Fruit fly (Drosophila melanogaster) whole organism, prepupa: ENCODE results near the gene Trmt112.

Experiments used
- Blimp-1 ChIP-seq: fragments of 200-800 bp; sonication (Bioruptor generic); optimal IDR thresholded peaks from 3 replicates; lab custom pipeline; 2017; ENCODE audit warnings: missing biosample characterization, missing genetic modification characterization, mild to moderate bottlenecking, moderate library complexity, missing genetic modification reagents
- CG10631 ChIP-seq: fragments of 200-800 bp; sonication (Bioruptor generic); optimal IDR thresholded peaks from 2 replicates; lab custom pipeline; 2016; ENCODE audit warnings: missing biosample characterization, missing genetic modification characterization
- CG10669 ChIP-seq: fragments of 200-800 bp; sonication (Bioruptor generic); optimal IDR thresholded peaks from 3 replicates; lab custom pipeline; 2018; ENCODE audit warnings: missing biosample characterization, mild to moderate bottlenecking, missing genetic modification characterization, moderate library complexity
- CG11294 ChIP-seq: fragments of 200-800 bp; sonication (Bioruptor generic); IDR thresholded peaks from 2 replicates; pipeline ENCODE4 v1.3.6; 2022; ENCODE audit warnings: missing biosample characterization, missing genetic modification characterization
- CG11762 ChIP-seq: fragments of 200-800 bp; sonication (Bioruptor generic); optimal IDR thresholded peaks from 3 replicates; lab custom pipeline; 2016; ENCODE audit warnings: missing biosample characterization, missing genetic modification characterization; ENCODE audit not compliant: insufficient read depth
- CG15336 ChIP-seq: fragments of 200-800 bp; sonication (Bioruptor generic); IDR thresholded peaks from 2 replicates; pipeline ENCODE4 v1.3.6; 2022; ENCODE audit warnings: missing biosample characterization, missing genetic modification characterization
- CG16779 ChIP-seq: fragments of 200-800 bp; sonication (Bioruptor generic); optimal IDR thresholded peaks from 3 replicates; lab custom pipeline; 2017; ENCODE audit warnings: missing biosample characterization, mild to moderate bottlenecking, missing genetic modification characterization
- CG3032 ChIP-seq: fragments of 200-800 bp; optimal IDR thresholded peaks from 2 replicates; lab custom pipeline; 2019; ENCODE audit warnings: missing biosample characterization, mild to moderate bottlenecking, missing genetic modification characterization, moderate library complexity
- CG32006 ChIP-seq: fragments of 200-800 bp; sonication (Bioruptor generic); optimal IDR thresholded peaks from 3 replicates; lab custom pipeline; 2017; ENCODE audit warnings: missing biosample characterization, mild to moderate bottlenecking, missing genetic modification characterization
- CG34406 ChIP-seq: fragments of 200-800 bp; sonication (Bioruptor generic); optimal IDR thresholded peaks from 3 replicates; lab custom pipeline; 2016; ENCODE audit warnings: missing biosample characterization, missing genetic modification characterization
- CG3919 ChIP-seq: fragments of 200-800 bp; sonication (Bioruptor generic); optimal IDR thresholded peaks from 3 replicates; lab custom pipeline; 2016; ENCODE audit warnings: missing biosample characterization, missing genetic modification characterization
- CG4318 ChIP-seq: fragments of 200-800 bp; sonication (Bioruptor generic); optimal IDR thresholded peaks from 3 replicates; lab custom pipeline; 2017; ENCODE audit warnings: missing biosample characterization, mild to moderate bottlenecking, missing genetic modification characterization
- CG6163 ChIP-seq: fragments of 200-800 bp; sonication (Bioruptor generic); IDR thresholded peaks from 3 replicates; pipeline ENCODE4 v1.3.6; 2022; ENCODE audit warnings: missing biosample characterization, missing genetic modification characterization
- CG6276 ChIP-seq: fragments of 200-800 bp; sonication (Bioruptor generic); optimal IDR thresholded peaks from 2 replicates; lab custom pipeline; 2017; ENCODE audit warnings: missing biosample characterization, mild to moderate bottlenecking, missing genetic modification characterization
- CG6808 ChIP-seq: fragments of 200-800 bp; sonication (Bioruptor generic); optimal IDR thresholded peaks from 3 replicates; lab custom pipeline; 2017; ENCODE audit warnings: missing biosample characterization, missing genetic modification characterization, mild to moderate bottlenecking, moderate library complexity, missing genetic modification reagents
- CG8119 ChIP-seq: fragments of 200-800 bp; sonication (Bioruptor generic); IDR thresholded peaks from 3 replicates; pipeline ENCODE4 v1.3.6; 2022; ENCODE audit warnings: missing biosample characterization, missing genetic modification characterization
- Eip75B ChIP-seq: fragments of 200-800 bp; sonication (Bioruptor generic); optimal IDR thresholded peaks from 3 replicates; lab custom pipeline; 2016; ENCODE audit warnings: missing biosample characterization, missing genetic modification characterization
- Eip78C ChIP-seq: fragments of 200-800 bp; sonication (Bioruptor generic); peaks from one replicate; lab custom pipeline; 2016; ENCODE audit warnings: missing biosample characterization, missing genetic modification characterization
- Gug ChIP-seq: fragments of 200-800 bp; sonication (Bioruptor generic); IDR thresholded peaks from 2 replicates; pipeline ENCODE4 v1.3.6; 2022; ENCODE audit warnings: missing biosample characterization, missing genetic modification characterization
- Hr38 ChIP-seq: sonication (Bioruptor generic); optimal IDR thresholded peaks from 2 replicates; lab custom pipeline; 2016; ENCODE audit warnings: missing biosample characterization, missing genetic modification characterization
- Hr39 ChIP-seq: fragments of 200-800 bp; sonication (Bioruptor generic); optimal IDR thresholded peaks from 2 replicates; lab custom pipeline; 2016; ENCODE audit warnings: missing biosample characterization, missing genetic modification characterization
- Hr4 ChIP-seq: fragments of 200-800 bp; sonication (Bioruptor generic); optimal IDR thresholded peaks from 3 replicates; lab custom pipeline; 2016; ENCODE audit warnings: missing biosample characterization, missing genetic modification characterization
- Lpt ChIP-seq: fragments of 200-800 bp; sonication (Bioruptor generic); optimal IDR thresholded peaks from 3 replicates; lab custom pipeline; 2016; ENCODE audit warnings: missing biosample characterization, missing genetic modification characterization
- OdsH ChIP-seq: fragments of 200-800 bp; sonication (Bioruptor generic); optimal IDR thresholded peaks from 3 replicates; lab custom pipeline; 2016; ENCODE audit warnings: missing biosample characterization, missing genetic modification characterization
- Smox ChIP-seq: fragments of 200-800 bp; sonication (Bioruptor generic); optimal IDR thresholded peaks from 3 replicates; lab custom pipeline; 2016; ENCODE audit warnings: missing biosample characterization, missing genetic modification characterization
- Sox102F ChIP-seq: fragments of 200-800 bp; sonication (Bioruptor generic); optimal IDR thresholded peaks from 2 replicates; lab custom pipeline; 2016; ENCODE audit warnings: missing biosample characterization, mild to moderate bottlenecking, missing genetic modification characterization
- Sox14 ChIP-seq: fragments of 200-800 bp; sonication (Bioruptor generic); optimal IDR thresholded peaks from 3 replicates; lab custom pipeline; 2016; ENCODE audit warnings: missing biosample characterization, missing genetic modification characterization
- achi ChIP-seq: fragments of 200-800 bp; sonication (Bioruptor generic); optimal IDR thresholded peaks from 3 replicates; lab custom pipeline; 2016; ENCODE audit warnings: missing biosample characterization, missing genetic modification characterization
- acj6 ChIP-seq: fragments of 200-800 bp; sonication (Bioruptor generic); optimal IDR thresholded peaks from 3 replicates; lab custom pipeline; 2016; ENCODE audit warnings: missing biosample characterization, missing genetic modification characterization
- cyc ChIP-seq: fragments of 200-800 bp; sonication (Bioruptor generic); optimal IDR thresholded peaks from 3 replicates; lab custom pipeline; 2016; ENCODE audit warnings: missing biosample characterization, missing genetic modification characterization
- dac ChIP-seq: fragments of 200-800 bp; sonication (Bioruptor generic); optimal IDR thresholded peaks from 2 replicates; lab custom pipeline; 2017; ENCODE audit warnings: missing biosample characterization, mild to moderate bottlenecking, missing genetic modification characterization
- dsx ChIP-seq: fragments of 200-800 bp; optimal IDR thresholded peaks from 3 replicates; lab custom pipeline; 2019; ENCODE audit warnings: missing biosample characterization, mild to moderate bottlenecking, missing genetic modification characterization, moderate library complexity; ENCODE audit not compliant: poor library complexity, severe bottlenecking
- eg ChIP-seq: fragments of 200-800 bp; sonication (Bioruptor generic); IDR thresholded peaks from 3 replicates; pipeline ENCODE4 v1.3.6; 2022; ENCODE audit warnings: missing biosample characterization, missing genetic modification characterization
- fd59A ChIP-seq: fragments of 200-800 bp; sonication (Bioruptor generic); optimal IDR thresholded peaks from 2 replicates; lab custom pipeline; 2017; ENCODE audit warnings: missing biosample characterization, mild to moderate bottlenecking, missing genetic modification characterization, missing genetic modification reagents
- fkh ChIP-seq: fragments of 200-800 bp; sonication (Bioruptor generic); optimal IDR thresholded peaks from 3 replicates; lab custom pipeline; 2017; ENCODE audit warnings: missing biosample characterization, mild to moderate bottlenecking, missing genetic modification characterization, moderate library complexity
- lz ChIP-seq: fragments of 200-800 bp; sonication (Bioruptor generic); optimal IDR thresholded peaks from 3 replicates; lab custom pipeline; 2016; ENCODE audit warnings: missing biosample characterization, missing genetic modification characterization
- net ChIP-seq: fragments of 200-800 bp; sonication (Bioruptor generic); optimal IDR thresholded peaks from 3 replicates; lab custom pipeline; 2016; ENCODE audit warnings: missing biosample characterization, missing genetic modification characterization
- pdm3 ChIP-seq: fragments of 200-800 bp; sonication (Bioruptor generic); optimal IDR thresholded peaks from 3 replicates; lab custom pipeline; 2016; ENCODE audit warnings: missing biosample characterization, missing genetic modification characterization
- salr ChIP-seq, 2 experiments: fragments of 200-800 bp; sonication (Bioruptor generic); optimal IDR thresholded peaks; 3 replicates each; lab custom pipeline; 2016 to 2018; ENCODE audit warnings: missing biosample characterization in 2 of 2, missing genetic modification characterization in 2 of 2, mild to moderate bottlenecking in 1 of 2
- ss ChIP-seq, 2 experiments: fragments of 200-800 bp; sonication (Bioruptor generic); optimal IDR thresholded peaks; 2 replicates in 1 of 2; 3 replicates in 1 of 2; lab custom pipeline; 2017 to 2018; ENCODE audit warnings: mild to moderate bottlenecking in 2 of 2, missing biosample characterization in 2 of 2, missing genetic modification characterization in 2 of 2, moderate library complexity in 1 of 2
- svp ChIP-seq: fragments of 200-800 bp; sonication (Bioruptor generic); peaks from one replicate; lab custom pipeline; 2016; ENCODE audit warnings: missing biosample characterization, missing genetic modification characterization
- topi ChIP-seq: fragments of 200-800 bp; sonication (Bioruptor generic); optimal IDR thresholded peaks from 3 replicates; lab custom pipeline; 2016; ENCODE audit warnings: missing biosample characterization, missing genetic modification characterization
- vri ChIP-seq: fragments of 200-800 bp; sonication (Bioruptor generic); optimal IDR thresholded peaks from 3 replicates; lab custom pipeline; 2016; ENCODE audit warnings: missing biosample characterization, mild to moderate bottlenecking, missing genetic modification characterization

The Trmt112 gene

dm6 chr3L:21236959-21237551 is 20.4 kb upstream of the Trmt112 start (continued):
- TF ChIP-seq Smox (no peak), dac (GFP tag; lab: Kevin White, UChicago) (no peak), Lpt (GFP tag; lab: Kevin White, UChicago) (peak; percentile 75), CG4318 (GFP tag; lab: Kevin White, UChicago) (no peak), fkh (GFP tag; lab: Kevin White, UChicago) (no peak), Hr39 (no peak), Sox102F (no peak), dsx (GFP tag; lab: Kevin White, UChicago) (no peak), Eip78C (GFP tag; lab: Kevin White, UChicago) (peak; percentile 83), lz (GFP tag; lab: Kevin White, UChicago) (no peak), pdm3 (GFP tag; lab: Kevin White, UChicago) (no peak), CG3032 (no peak), topi (GFP tag; lab: Kevin White, UChicago) (no peak), acj6 (no peak), CG10631 (GFP tag; lab: Kevin White, UChicago) (no peak), vri (no peak), Gug (GFP tag; lab: Robert Waterston, UW) (peak; percentile 21; the same call in 1 of the 2 replicates), CG15336 (GFP tag; lab: Robert Waterston, UW) (peak; percentile 83), CG16779 (tag; lab: Kevin White, UChicago) (peak; percentile 48), ss (GFP tag; optimal IDR thresholded peaks at IDR 0.05; lab: Kevin White, UChicago) (no peak), fd59A (no peak), OdsH (GFP tag; lab: Kevin White, UChicago) (peak; percentile 12), salr (GFP tag; optimal IDR thresholded peaks at IDR 0.05; lab: Kevin White, UChicago) (peak in 1 of 2 experiments; percentile 70), Hr38 (GFP tag; lab: Kevin White, UChicago) (no peak), CG34406 (no peak), CG6808 (GFP tag; lab: Kevin White, UChicago) (peak; percentile 6), Blimp-1 (GFP tag; lab: Kevin White, UChicago) (no peak), Eip75B (GFP tag; lab: Kevin White, UChicago) (no peak), CG6163 (GFP tag; lab: Robert Waterston, UW) (peak; percentile 69; the same call in 1 of the 3 replicates)

- no peak for TF ChIP-seq CG16779 (tag; lab: Kevin White, UChicago)
- TF ChIP-seq CG11762 (GFP tag; lab: Kevin White, UChicago) = no peak
- no peak for TF ChIP-seq CG11294 (GFP tag; lab: Robert Waterston, UW)
- no peak for TF ChIP-seq achi (GFP tag; lab: Kevin White, UChicago)
- TF ChIP-seq fkh (GFP tag; lab: Kevin White, UChicago) = no peak
- TF ChIP-seq Smox = no peak
- TF ChIP-seq CG15336 (GFP tag; lab: Robert Waterston, UW) = no peak
- TF ChIP-seq Eip75B (GFP tag; lab: Kevin White, UChicago) = no peak
Observed at dm6 chr3L:21230762-21231161, 14.1 kb upstream of the Trmt112 start.

DNA sequence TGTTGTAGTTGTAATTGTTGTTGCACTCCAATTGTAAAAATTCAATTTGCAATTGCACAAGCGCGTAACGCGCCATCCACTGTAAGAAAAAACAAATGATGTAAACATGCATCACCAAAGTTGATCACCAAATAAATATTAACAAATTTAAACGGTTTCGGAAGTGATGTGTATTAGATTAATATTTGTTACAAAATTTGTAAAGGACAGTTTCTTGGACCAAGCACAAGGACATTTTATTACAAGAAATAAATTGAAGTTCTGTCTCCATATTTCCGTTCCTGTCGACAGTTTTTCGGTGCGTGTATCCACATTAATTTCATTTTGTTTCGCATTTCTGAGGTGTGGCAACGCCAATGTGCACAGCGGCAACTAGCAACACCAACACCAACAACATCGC is 13.1 kb upstream of the Trmt112 start:
- peak; percentile 11 for TF ChIP-seq Sox14 (GFP tag; lab: Kevin White, UChicago)
- TF ChIP-seq CG6163 (GFP tag; lab: Robert Waterston, UW) = peak; percentile 60
- TF ChIP-seq net (GFP tag; lab: Kevin White, UChicago) = peak; percentile 68
- peak in 1 of 2 experiments; percentile 69 for TF ChIP-seq salr (GFP tag; optimal IDR thresholded peaks at IDR 0.05; lab: Kevin White, UChicago)
- TF ChIP-seq CG16779 (tag; lab: Kevin White, UChicago) = peak; percentile 12
- peak; percentile 29; the same call in 1 of the 2 replicates for TF ChIP-seq CG11294 (GFP tag; lab: Robert Waterston, UW)
- peak; percentile 83 for TF ChIP-seq Lpt (GFP tag; lab: Kevin White, UChicago)
- TF ChIP-seq CG4318 (GFP tag; lab: Kevin White, UChicago) = peak; percentile 83
- peak; percentile 62 for TF ChIP-seq Gug (GFP tag; lab: Robert Waterston, UW)
- TF ChIP-seq CG3919 (GFP tag; lab: Kevin White, UChicago) = peak; percentile 29
- TF ChIP-seq eg (GFP tag; lab: Robert Waterston, UW) = peak; percentile 82
- no peak for TF ChIP-seq CG6808 (GFP tag; lab: Kevin White, UChicago)
- TF ChIP-seq CG11762 (GFP tag; lab: Kevin White, UChicago) = peak; percentile 19
- TF ChIP-seq svp (GFP tag; lab: Kevin White, UChicago) = no peak
- TF ChIP-seq CG10669 (GFP tag; lab: Kevin White, UChicago) = no peak
- TF ChIP-seq CG6276 (GFP tag; lab: Kevin White, UChicago) = peak; percentile 88
- peak; percentile 52 for TF ChIP-seq OdsH (GFP tag; lab: Kevin White, UChicago)
- peak; percentile 90 for TF ChIP-seq CG32006 (GFP tag; lab: Kevin White, UChicago)
- TF ChIP-seq Smox = no peak
- TF ChIP-seq Eip75B (GFP tag; lab: Kevin White, UChicago) = no peak
- TF ChIP-seq Hr4 (GFP tag; lab: Kevin White, UChicago) = peak; percentile 92
- peak; percentile 89 for TF ChIP-seq Eip78C (GFP tag; lab: Kevin White, UChicago)
- no peak for TF ChIP-seq cyc (GFP tag; lab: Kevin White, UChicago)
- TF ChIP-seq dac (GFP tag; lab: Kevin White, UChicago) = peak; percentile 78
- TF ChIP-seq CG8119 (GFP tag; lab: Robert Waterston, UW) = peak; percentile 89
- TF ChIP-seq CG15336 (GFP tag; lab: Robert Waterston, UW) = peak; percentile 89
- peak; percentile 57 for TF ChIP-seq pdm3 (GFP tag; lab: Kevin White, UChicago)
- peak; percentile 51 for TF ChIP-seq achi (GFP tag; lab: Kevin White, UChicago)
- TF ChIP-seq Hr38 (GFP tag; lab: Kevin White, UChicago) = no peak
- TF ChIP-seq, all 60 proteins: peak for 22
